Fruit fly (Drosophila melanogaster) Kc167 (cell line): ENCODE results near the gene RPA3.

Source experiments
- Myc ChIP-seq: fragments of >200 bp; optimal IDR thresholded peaks from 2 replicates; lab custom pipeline; 2017; ENCODE audit warnings: missing external identifiers
- ttk ChIP-seq: sonication (Bioruptor generic); optimal IDR thresholded peaks from 2 replicates; lab custom pipeline; 2017; ENCODE audit warnings: missing external identifiers

- TF ChIP-seq ttk (lab: Kevin White, UChicago) (no peak), Myc (lab: Kevin White, UChicago) (no peak)
Measured at dm6 chrX:11616496-11616952, 884 bp upstream of the RPA3 start.
